Worm (Caenorhabditis elegans) whole organism, L4 larva: ENCODE data around the gene F28B1.9.

Source experiments
- F44E2.7 ChIP-seq: fragments of 200-800 bp; sonication (Bioruptor generic); IDR thresholded peaks from 2 replicates; pipeline ENCODE4 v2.1.2; 2022; ENCODE audit warnings: missing genetic modification characterization, missing compliant biosample characterization
- F49E8.2 ChIP-seq: sonication (generic microtip); optimal IDR thresholded peaks from 2 replicates; lab custom pipeline; 2016; ENCODE audit warnings: missing compliant biosample characterization, mild to moderate bottlenecking, missing genetic modification characterization, borderline replicate concordance
- Y5F2A.4 ChIP-seq: fragments of 200-800 bp; sonication (Bioruptor generic); optimal IDR thresholded peaks from 2 replicates; lab custom pipeline; 2018; ENCODE audit warnings: mild to moderate bottlenecking, missing genetic modification characterization, missing compliant biosample characterization
- ZK546.5 ChIP-seq, 2 experiments: sonication (generic microtip); optimal IDR thresholded peaks; 2 replicates each; lab custom pipeline; 2017; ENCODE audit warnings: missing biosample characterization in 2 of 2, missing genetic modification characterization in 2 of 2
- aha-1 ChIP-seq: fragments of 150-350 bp; peaks from one replicate; lab custom pipeline; 2014; ENCODE audit warnings: missing biosample characterization, missing genetic modification characterization
- ceh-82 ChIP-seq: sonication (generic microtip); optimal IDR thresholded peaks from 2 replicates; lab custom pipeline; 2017; ENCODE audit warnings: missing biosample characterization, missing genetic modification characterization
- cey-2 ChIP-seq: sonication (generic microtip); optimal IDR thresholded peaks from 3 replicates; lab custom pipeline; 2017; ENCODE audit warnings: missing genetic modification characterization, mild to moderate bottlenecking, missing compliant biosample characterization, antibody characterized with exemption, borderline replicate concordance; ENCODE audit not compliant: insufficient read depth
- dmd-6 ChIP-seq: fragments of 200-800 bp; sonication (Bioruptor generic); IDR thresholded peaks from 2 replicates; pipeline ENCODE4 v1.3.6; 2022; ENCODE audit warnings: missing genetic modification reagents, missing genetic modification characterization, missing compliant biosample characterization
- dmd-8 ChIP-seq: fragments of 200-800 bp; sonication (Bioruptor generic); IDR thresholded peaks from 2 replicates; pipeline ENCODE4 v1.3.6; 2022; ENCODE audit warnings: missing genetic modification characterization, missing compliant biosample characterization
- egl-27 ChIP-seq: sonication (generic microtip); optimal IDR thresholded peaks from 3 replicates; lab custom pipeline; 2017; ENCODE audit warnings: missing biosample characterization, missing genetic modification reagents, missing genetic modification characterization
- egl-43 ChIP-seq: fragments of 200-800 bp; sonication (Bioruptor generic); IDR thresholded peaks from 2 replicates; pipeline ENCODE4 v1.3.6; 2022; ENCODE audit warnings: missing genetic modification reagents, missing genetic modification characterization, missing compliant biosample characterization
- hif-1 ChIP-seq, 2 experiments: sonication (generic microtip); optimal IDR thresholded peaks; 2 replicates each; lab custom pipeline; 2016 to 2017; ENCODE audit warnings: missing compliant biosample characterization in 2 of 2, missing genetic modification characterization in 2 of 2, missing genetic modification reagents in 2 of 2, missing genotype in 2 of 2, mild to moderate bottlenecking in 1 of 2
- hlh-11 ChIP-seq: fragments of 200-800 bp; sonication (Bioruptor generic); optimal IDR thresholded peaks from 2 replicates; lab custom pipeline; 2018; ENCODE audit warnings: mild to moderate bottlenecking, missing genetic modification characterization, missing compliant biosample characterization
- lim-7 ChIP-seq: fragments of 200-800 bp; sonication (Bioruptor generic); IDR thresholded peaks from 2 replicates; pipeline ENCODE4 v1.3.6; 2022; ENCODE audit warnings: missing genetic modification characterization, missing compliant biosample characterization
- lin-13 ChIP-seq: fragments of 150-350 bp; optimal IDR thresholded peaks from 2 replicates; lab custom pipeline; 2014; ENCODE audit warnings: missing biosample characterization, missing genetic modification reagents, missing genetic modification characterization
- lin-38 ChIP-seq: fragments of 200-800 bp; sonication (Bioruptor generic); IDR thresholded peaks from 2 replicates; pipeline ENCODE4 v1.3.6; 2022; ENCODE audit warnings: missing genetic modification reagents, missing genetic modification characterization, missing compliant biosample characterization
- madf-9 ChIP-seq: fragments of 200-800 bp; sonication (Bioruptor generic); conservative IDR thresholded peaks from 2 replicates; pipeline ENCODE4 v1.3.6; 2022; ENCODE audit warnings: missing genetic modification reagents, missing genetic modification characterization, missing compliant biosample characterization
- mdl-1 ChIP-seq, 2 experiments: fragments of 150-350 bp in 1 of 2; sonication (generic microtip) in 1 of 2; optimal IDR thresholded peaks; 2 replicates each; lab custom pipeline; 2014 to 2017; ENCODE audit warnings: missing biosample characterization in 2 of 2, missing genetic modification characterization in 2 of 2
- nhr-10 ChIP-seq: fragments of 150-350 bp; optimal IDR thresholded peaks from 2 replicates; lab custom pipeline; 2014; ENCODE audit warnings: missing biosample characterization, missing genetic modification characterization
- nhr-237 ChIP-seq: sonication (generic microtip); optimal IDR thresholded peaks from 2 replicates; lab custom pipeline; 2017; ENCODE audit warnings: missing biosample characterization, missing genetic modification characterization
- nhr-28 ChIP-seq: fragments of 150-350 bp; optimal IDR thresholded peaks from 2 replicates; lab custom pipeline; 2014; ENCODE audit warnings: missing biosample characterization, missing genetic modification characterization
- nhr-48 ChIP-seq: sonication (generic microtip); optimal IDR thresholded peaks from 2 replicates; lab custom pipeline; 2016; ENCODE audit warnings: mild to moderate bottlenecking, missing genetic modification characterization, missing compliant biosample characterization
- nhr-76 ChIP-seq: fragments of 150-350 bp; optimal IDR thresholded peaks from 2 replicates; lab custom pipeline; 2014; ENCODE audit warnings: missing biosample characterization, missing genetic modification characterization
- pha-4 ChIP-seq, 2 experiments: fragments of 150-350 bp in 1 of 2; fragments of 200-800 bp in 1 of 2; sonication (Bioruptor generic) in 1 of 2; IDR thresholded peaks in 1 of 2; optimal IDR thresholded peaks in 1 of 2; 2 replicates each; pipeline versions ENCODE4 v1.3.6 to Lab custom; 2014 to 2022; ENCODE audit warnings: missing genetic modification characterization in 2 of 2, missing genetic modification reagents in 2 of 2, missing biosample characterization in 1 of 2, missing compliant biosample characterization in 1 of 2
- pqm-1 ChIP-seq: sonication (generic microtip); optimal IDR thresholded peaks from 2 replicates; lab custom pipeline; 2017; ENCODE audit warnings: missing biosample characterization, missing genetic modification characterization
- sdz-12 ChIP-seq: fragments of 200-800 bp; sonication (Bioruptor generic); optimal IDR thresholded peaks from 2 replicates; lab custom pipeline; 2018; ENCODE audit warnings: mild to moderate bottlenecking, missing genetic modification characterization, missing compliant biosample characterization
- spr-1 ChIP-seq: sonication (generic microtip); optimal IDR thresholded peaks from 2 replicates; lab custom pipeline; 2016; ENCODE audit warnings: mild to moderate bottlenecking, missing genetic modification characterization, missing compliant biosample characterization
- spr-3 ChIP-seq: fragments of 200-800 bp; sonication (Bioruptor generic); optimal IDR thresholded peaks from 2 replicates; lab custom pipeline; 2018; ENCODE audit warnings: mild to moderate bottlenecking, missing genetic modification characterization, missing compliant biosample characterization
- tra-1 ChIP-seq: fragments of 200-800 bp; sonication (Bioruptor generic); IDR thresholded peaks from 2 replicates; pipeline ENCODE4 v1.3.6; 2022; ENCODE audit warnings: missing genetic modification reagents, missing genetic modification characterization, missing compliant biosample characterization
- unc-39 ChIP-seq: sonication (generic microtip); optimal IDR thresholded peaks from 2 replicates; lab custom pipeline; 2017; ENCODE audit warnings: missing biosample characterization, missing genetic modification characterization
- unc-62 ChIP-seq, 3 experiments: fragments of 150-350 bp in 1 of 3; sonication (generic microtip); optimal IDR thresholded peaks in 2 of 3; peaks in 1 of 3; 1 replicate in 1 of 3; 2 replicates in 2 of 3; lab custom pipeline; 2014 to 2017; ENCODE audit warnings: missing biosample characterization in 3 of 3, missing genetic modification characterization in 3 of 3, missing genetic modification reagents in 3 of 3, missing genotype in 1 of 3
- zfp-2 ChIP-seq: sonication (generic microtip); optimal IDR thresholded peaks from 2 replicates; lab custom pipeline; 2016; ENCODE audit warnings: mild to moderate bottlenecking, missing genetic modification characterization, missing compliant biosample characterization
- ztf-11 ChIP-seq: fragments of 150-350 bp; optimal IDR thresholded peaks from 2 replicates; lab custom pipeline; 2014; ENCODE audit warnings: missing biosample characterization, missing genetic modification characterization

Gene F28B1.9

ce11 chrV:17061585-17061984, at the start of gene F28B1.9:
Gene F28B1.9, plus strand, starts transcription at chrV:17061885.
- TF ChIP-seq nhr-76 (tag; lab: Kevin White, UChicago) = no peak
- peak in 1 of 2 experiments; percentile 15 for TF ChIP-seq unc-62 (GFP tag; optimal IDR thresholded peaks at IDR 0.05 in 1 of 2; lab: Kevin White, UChicago)
- TF ChIP-seq unc-62 (tag; optimal IDR thresholded peaks at IDR 0.05; lab: Kevin White, UChicago) = no peak
- no peak for TF ChIP-seq aha-1 (tag; lab: Kevin White, UChicago)
- no peak for TF ChIP-seq dmd-8 (GFP tag; lab: Robert Waterston, UW)
- no peak for TF ChIP-seq nhr-237
- TF ChIP-seq ceh-82 (tag; lab: Kevin White, UChicago) = no peak

ce11 chrV:17013232-17013631, 48.5 kb upstream of the F28B1.9 start, which contains the start of gene clec-241:
Gene clec-241, minus strand, starts transcription at chrV:17013332.
- no peak for TF ChIP-seq unc-39 (tag; lab: Kevin White, UChicago)
- TF ChIP-seq egl-43 (GFP tag; lab: Robert Waterston, UW) = no peak
- TF ChIP-seq lin-38 (GFP tag; lab: Robert Waterston, UW) = no peak
- TF ChIP-seq ztf-11 = no peak
- TF ChIP-seq nhr-237 = no peak
- TF ChIP-seq sdz-12 (GFP tag; lab: Kevin White, UChicago) = no peak
- TF ChIP-seq tra-1 (GFP tag; lab: Robert Waterston, UW) = no peak
- TF ChIP-seq egl-27 = no peak
- no peak for TF ChIP-seq spr-3 (GFP tag; lab: Kevin White, UChicago)
- no peak for TF ChIP-seq nhr-48
- TF ChIP-seq madf-9 = no peak
- no peak for TF ChIP-seq lim-7
- TF ChIP-seq Y5F2A.4 = no peak
- TF ChIP-seq lin-13 = no peak

ce11 chrV:17014050-17014449, 47.6 kb upstream of the F28B1.9 start, which contains the start of gene clc-13:
Gene clc-13, plus strand, starts transcription at chrV:17014408.
- TF ChIP-seq nhr-10 (no peak), F44E2.7 (no peak), dmd-6 (peak; percentile 79), pqm-1 (tag; lab: Kevin White, UChicago) (peak; percentile 21), hlh-11 (tag; lab: Kevin White, UChicago) (peak; percentile 22), aha-1 (tag; lab: Kevin White, UChicago) (peak; percentile 22), mdl-1 (tag; optimal IDR thresholded peaks at IDR 0.05; lab: Kevin White, UChicago) (no peak), spr-1 (no peak), nhr-28 (tag; lab: Kevin White, UChicago) (peak; percentile 44), zfp-2 (tag; lab: Kevin White, UChicago) (no peak), unc-62 (GFP tag; optimal IDR thresholded peaks at IDR 0.05 in 1 of 2; lab: Kevin White, UChicago) (peak in 1 of 2 experiments; percentile 11), unc-62 (tag; optimal IDR thresholded peaks at IDR 0.05; lab: Kevin White, UChicago) (no peak)

- TF ChIP-seq ZK546.5 (tag; optimal IDR thresholded peaks at IDR 0.05; lab: Kevin White, UChicago) (no peak), F44E2.7 (no peak), F49E8.2 (no peak), pha-4 (GFP tag; IDR thresholded peaks at IDR 0.05; lab: Robert Waterston, UW) (no peak), pha-4 (tag; optimal IDR thresholded peaks at IDR 0.05; lab: Kevin White, UChicago) (no peak), hif-1 (tag; optimal IDR thresholded peaks at IDR 0.05; lab: Kevin White, UChicago) (no peak)
Observed at ce11 chrV:17016787-17017186, 44.9 kb upstream of the F28B1.9 start, which contains the start of gene srh-97. Gene srh-97, plus strand, starts transcription at chrV:17017087.

DNA sequence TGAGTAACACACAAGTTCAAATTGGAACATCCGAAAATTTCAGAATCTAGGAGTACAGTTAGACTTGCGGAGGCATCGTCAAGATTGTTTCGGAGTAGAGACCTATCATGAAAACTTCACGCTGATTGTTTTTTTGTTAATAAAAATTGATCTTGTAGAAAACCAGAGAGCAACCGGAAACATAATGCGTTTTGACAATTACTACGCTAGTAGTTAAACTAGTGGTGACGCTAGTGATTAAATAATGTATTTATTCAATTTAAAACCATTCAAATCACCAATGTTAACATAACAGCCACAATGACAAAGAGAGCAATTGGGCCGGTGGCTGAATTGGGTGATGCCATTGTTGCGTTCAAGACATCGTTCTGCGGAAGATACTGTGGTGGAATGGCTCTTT, 42.0 kb upstream of the F28B1.9 start, which contains the start of gene F49H6.17:
Gene F49H6.17, plus strand, starts transcription at position 301 of the 400 bp plus-strand sequence.
- TF ChIP-seq spr-1 = no peak

DNA sequence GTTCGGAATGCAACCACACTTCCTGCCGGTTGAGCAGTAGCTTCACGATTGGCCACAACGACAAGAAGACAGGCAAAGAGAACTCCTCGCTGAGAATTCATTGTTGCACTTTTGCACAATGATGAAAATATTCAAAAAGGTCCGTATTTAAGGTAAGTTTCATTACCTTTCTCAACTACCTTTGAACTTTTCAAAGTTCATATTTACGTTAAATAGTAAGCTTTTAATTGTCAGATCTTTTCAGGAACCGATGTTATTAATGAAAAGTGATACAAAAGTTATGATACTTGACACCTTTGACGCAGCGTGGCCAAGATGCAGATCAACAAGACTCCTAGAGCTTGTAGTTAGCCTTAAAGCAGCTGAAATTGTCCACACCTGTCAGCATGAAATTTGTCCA, 40.3 kb upstream of the F28B1.9 start, which contains the start of gene F49H6.12:
Gene F49H6.12, minus strand, starts transcription at position 101 of the 400 bp plus-strand sequence.
- no peak for TF ChIP-seq mdl-1 (tag; optimal IDR thresholded peaks at IDR 0.05; lab: Kevin White, UChicago)
- TF ChIP-seq cey-2 = no peak
